Fruit fly (Drosophila melanogaster): ENCODE data around the gene CG12541.
A peak's percentile ranks its signal among the peaks of the same experiment; 100 is the strongest.

The CG12541 gene

dm6 chrX:7001135-7001769 is 64.6 kb downstream of the CG12541 start (continued):
- no peak for TF ChIP-seq NC2α (GFP tag; optimal IDR thresholded peaks at IDR 0.05)
- peak; percentile 53 for TF ChIP-seq CG9727 (GFP tag; optimal IDR thresholded peaks at IDR 0.05)
- TF ChIP-seq Blimp-1 (GFP tag; optimal IDR thresholded peaks at IDR 0.05) = peak; percentile 43
- no peak for TF ChIP-seq CG15073 (GFP tag; optimal IDR thresholded peaks at IDR 0.05)
- TF ChIP-seq sna (GFP tag; IDR thresholded peaks at IDR 0.05; ENCODE audit: partially characterized antibody) = no peak
- no peak for TF ChIP-seq CG31224 (GFP tag; IDR thresholded peaks at IDR 0.05)
- no peak for TF ChIP-seq schlank (tag; optimal IDR thresholded peaks at IDR 0.05)
- TF ChIP-seq Kr (GFP tag; optimal IDR thresholded peaks at IDR 0.05) = no peak
- peak; percentile 50 for TF ChIP-seq CG17385 (GFP tag; optimal IDR thresholded peaks at IDR 0.05)
- TF ChIP-seq ems (GFP tag; optimal IDR thresholded peaks at IDR 0.05) = peak; percentile 34
- TF ChIP-seq CG4404 (GFP tag; IDR thresholded peaks at IDR 0.05) = peak; percentile 23; the same call in 1 of the 2 replicates
- peak; percentile 61 for TF ChIP-seq HLH3B (GFP tag; IDR thresholded peaks at IDR 0.05)
- TF ChIP-seq unpg (GFP tag; optimal IDR thresholded peaks at IDR 0.05) = peak; percentile 65
- peak; percentile 8 for TF ChIP-seq Abd-B (GFP tag; optimal IDR thresholded peaks at IDR 0.05)
- peak; percentile 61; the same call in 1 of the 2 replicates for TF ChIP-seq CG14441 (GFP tag; IDR thresholded peaks at IDR 0.05)
- no peak for TF ChIP-seq crc (GFP tag; optimal IDR thresholded peaks at IDR 0.05)
- peak; percentile 38 for TF ChIP-seq chm (GFP tag; IDR thresholded peaks at IDR 0.05)
- TF ChIP-seq bowl (GFP tag; IDR thresholded peaks at IDR 0.05) = no peak
- TF ChIP-seq oc (tag; optimal IDR thresholded peaks at IDR 0.05) = peak; percentile 29
- TF ChIP-seq CG7786 (GFP tag; optimal IDR thresholded peaks at IDR 0.05) = peak; percentile 15
- 0 out of 4 replicates have a peak, but pooled peaks have one; percentile 1 for TF ChIP-seq Gug (GFP tag; IDR thresholded peaks at IDR 0.05)
- peak; percentile 63; the same call in 2 of the 3 replicates for TF ChIP-seq CG11456 (GFP tag; IDR thresholded peaks at IDR 0.05)
- peak; percentile 7 for TF ChIP-seq mirr (GFP tag; optimal IDR thresholded peaks at IDR 0.05)
- peak; percentile 17 for TF ChIP-seq CG2116 (GFP tag; optimal IDR thresholded peaks at IDR 0.05)
- TF ChIP-seq CG15011 (GFP tag; optimal IDR thresholded peaks at IDR 0.05) = peak; percentile 3
- TF ChIP-seq E2f2 (GFP tag; IDR thresholded peaks at IDR 0.05) = no peak
- peak; percentile 39 for TF ChIP-seq org-1 (GFP tag; optimal IDR thresholded peaks at IDR 0.05)
- peak; percentile 30 for TF ChIP-seq Asciz (GFP tag; optimal IDR thresholded peaks at IDR 0.05)
- TF ChIP-seq row (GFP tag; IDR thresholded peaks at IDR 0.05) = peak; percentile 70
- no peak for TF ChIP-seq CG6683 (GFP tag; optimal IDR thresholded peaks at IDR 0.05)
- no peak for TF ChIP-seq sc (optimal IDR thresholded peaks at IDR 0.05)
- TF ChIP-seq sc (GFP tag; optimal IDR thresholded peaks at IDR 0.05) = peak; percentile 22
- TF ChIP-seq trem (tag; optimal IDR thresholded peaks at IDR 0.05) = peak; percentile 42
- no peak for TF ChIP-seq MESR4 (GFP tag; optimal IDR thresholded peaks at IDR 0.05)
- TF ChIP-seq CG32767 (GFP tag; IDR thresholded peaks at IDR 0.05) = peak; percentile 49; the same call in 1 of the 2 replicates
- peak; percentile 33 for TF ChIP-seq CG8388 (GFP tag; optimal IDR thresholded peaks at IDR 0.05)
- peak; percentile 45; the same call in 1 of the 2 replicates for TF ChIP-seq ssp (GFP tag; IDR thresholded peaks at IDR 0.05)
- no peak for TF ChIP-seq CG6654 (GFP tag; optimal IDR thresholded peaks at IDR 0.05)
- no peak for TF ChIP-seq tx (GFP tag; optimal IDR thresholded peaks at IDR 0.05)
- no peak for TF ChIP-seq shn (GFP tag; optimal IDR thresholded peaks at IDR 0.05)
- no peak for TF ChIP-seq zen (tag; optimal IDR thresholded peaks at IDR 0.05)
- no peak for TF ChIP-seq Ets97D (GFP tag; optimal IDR thresholded peaks at IDR 0.05)
- peak; percentile 41 for TF ChIP-seq bab2 (GFP tag; optimal IDR thresholded peaks at IDR 0.05)
- TF ChIP-seq Hr39 (optimal IDR thresholded peaks at IDR 0.05) = no peak
- no peak for TF ChIP-seq CG34224 (GFP tag; IDR thresholded peaks at IDR 0.05; ENCODE audit: partially characterized antibody)
- peak; percentile 23 for TF ChIP-seq CG1792 (GFP tag; optimal IDR thresholded peaks at IDR 0.05)
- peak; percentile 50 for TF ChIP-seq CG13775 (GFP tag; optimal IDR thresholded peaks at IDR 0.05)
- TF ChIP-seq jing (GFP tag; optimal IDR thresholded peaks at IDR 0.05) = no peak
- no peak for TF ChIP-seq hbn (GFP tag; IDR thresholded peaks at IDR 0.05; ENCODE audit: partially characterized antibody)
- no peak for TF ChIP-seq ash1 (GFP tag; optimal IDR thresholded peaks at IDR 0.05)

Data from whole organism, embryonic.